Worm (Caenorhabditis elegans): Measurements from ENCODE around the gene T24C4.2.
A peak's percentile ranks its signal among the peaks of the same experiment; 100 is the strongest.

Gene T24C4.2

ce11 chrIII:873432-873831, 3.7 kb upstream of the T24C4.2 start, which contains the start of gene clc-19:
clc-19 (minus strand) TSS chrIII:873566.
- peak; percentile 88 for TF ChIP-seq fos-1 (tag; optimal IDR thresholded peaks at IDR 0.05)
- no peak for TF ChIP-seq ztf-1 (GFP tag; conservative IDR thresholded peaks at IDR 0.05)

ce11 chrIII:872373-872772, 2.6 kb upstream of the T24C4.2 start, which contains the start of the genes T24C4.3 and clc-20:
T24C4.3 (minus strand) TSS chrIII:872473.
clc-20 (plus strand) TSS chrIII:872583.
- TF ChIP-seq nhr-129 (tag; optimal IDR thresholded peaks at IDR 0.05) = no peak
- TF ChIP-seq F13H6.1 (tag; optimal IDR thresholded peaks at IDR 0.05) = no peak
- no peak for TF ChIP-seq ztf-11 (tag; optimal IDR thresholded peaks at IDR 0.05)
- TF ChIP-seq skn-1 (tag; optimal IDR thresholded peaks at IDR 0.05) = no peak
- TF ChIP-seq ceh-16 (tag; optimal IDR thresholded peaks at IDR 0.05) = no peak
- TF ChIP-seq elt-1 (tag; optimal IDR thresholded peaks at IDR 0.05) = no peak

- TF ChIP-seq ztf-11 (tag; optimal IDR thresholded peaks at IDR 0.05) (no peak), mdl-1 (tag; optimal IDR thresholded peaks at IDR 0.05) (no peak), nhr-23 (tag; optimal IDR thresholded peaks at IDR 0.05) (no peak), lin-11 (tag; optimal IDR thresholded peaks at IDR 0.05) (no peak), lsy-2 (tag; optimal IDR thresholded peaks at IDR 0.05) (no peak), ztf-4 (tag; optimal IDR thresholded peaks at IDR 0.05) (no peak), egl-27 (tag; optimal IDR thresholded peaks at IDR 0.05) (no peak), R02D3.7 (tag; optimal IDR thresholded peaks at IDR 0.05) (no peak), dmd-4 (tag; optimal IDR thresholded peaks at IDR 0.05) (no peak), skn-1 (tag; optimal IDR thresholded peaks at IDR 0.05) (no peak), ceh-16 (tag; optimal IDR thresholded peaks at IDR 0.05) (no peak), peb-1 (tag; optimal IDR thresholded peaks at IDR 0.05) (no peak), elt-3 (tag; optimal IDR thresholded peaks at IDR 0.05) (no peak), nhr-237 (tag; optimal IDR thresholded peaks at IDR 0.05) (no peak), ama-1 (optimal IDR thresholded peaks at IDR 0.05) (no peak), unc-55 (GFP tag; optimal IDR thresholded peaks at IDR 0.05) (no peak), nhr-12 (tag; optimal IDR thresholded peaks at IDR 0.05) (no peak), sma-9 (GFP tag; optimal IDR thresholded peaks at IDR 0.05) (no peak), sma-9 (tag; optimal IDR thresholded peaks at IDR 0.05) (no peak), nhr-6 (tag; optimal IDR thresholded peaks at IDR 0.05) (no peak), nhr-21 (tag; optimal IDR thresholded peaks at IDR 0.05) (no peak)
Observed at ce11 chrIII:870555-870954, 786 bp upstream of the T24C4.2 start.

- TF ChIP-seq R02D3.7 (tag; optimal IDR thresholded peaks at IDR 0.05) = no peak
- no peak for TF ChIP-seq nhr-10 (tag; optimal IDR thresholded peaks at IDR 0.05)
- no peak for TF ChIP-seq nhr-6 (tag; optimal IDR thresholded peaks at IDR 0.05)
- no peak for TF ChIP-seq lin-11 (tag; optimal IDR thresholded peaks at IDR 0.05)
- no peak for TF ChIP-seq ama-1 (optimal IDR thresholded peaks at IDR 0.05)
- no peak for TF ChIP-seq mdl-1 (tag; optimal IDR thresholded peaks at IDR 0.05)
- no peak for TF ChIP-seq C34F6.9 (tag; optimal IDR thresholded peaks at IDR 0.05)
- no peak for TF ChIP-seq sma-9 (GFP tag; optimal IDR thresholded peaks at IDR 0.05)
- no peak for TF ChIP-seq sma-9 (tag; optimal IDR thresholded peaks at IDR 0.05)
- no peak for TF ChIP-seq lsy-2 (tag; optimal IDR thresholded peaks at IDR 0.05)
- TF ChIP-seq mab-5 (tag; optimal IDR thresholded peaks at IDR 0.05) = no peak
- TF ChIP-seq elt-1 (tag; optimal IDR thresholded peaks at IDR 0.05) = no peak
- TF ChIP-seq lin-39 (tag; optimal IDR thresholded peaks at IDR 0.05) = no peak
- TF ChIP-seq F13H6.1 (tag; optimal IDR thresholded peaks at IDR 0.05) = no peak
- no peak for TF ChIP-seq egl-27 (tag; optimal IDR thresholded peaks at IDR 0.05)
- no peak for TF ChIP-seq blmp-1 (tag; optimal IDR thresholded peaks at IDR 0.05; ENCODE audit: insufficient read depth)
- TF ChIP-seq ceh-82 (tag; optimal IDR thresholded peaks at IDR 0.05) = no peak
- TF ChIP-seq ztf-1 (GFP tag; conservative IDR thresholded peaks at IDR 0.05) = no peak
- TF ChIP-seq ceh-16 (tag; optimal IDR thresholded peaks at IDR 0.05) = no peak
- TF ChIP-seq unc-62 (GFP tag; optimal IDR thresholded peaks at IDR 0.05) = no peak
Observed at ce11 chrIII:868866-869265, 903 bp downstream of the T24C4.2 start.

ce11 chrIII:861819-862356, 7.9 kb downstream of the T24C4.2 start, which contains the start of gene arx-4:
arx-4 (plus strand) TSS chrIII:862306.
- no peak for TF ChIP-seq peb-1 (tag; optimal IDR thresholded peaks at IDR 0.05)
- peak; percentile 55 for TF ChIP-seq fos-1 (tag; optimal IDR thresholded peaks at IDR 0.05)
- peak; percentile 29 for TF ChIP-seq C34F6.9 (tag; optimal IDR thresholded peaks at IDR 0.05)
- TF ChIP-seq unc-55 (GFP tag; optimal IDR thresholded peaks at IDR 0.05) = peak; percentile 39
- TF ChIP-seq mab-5 (tag; optimal IDR thresholded peaks at IDR 0.05) = no peak
- no peak for TF ChIP-seq alr-1 (tag; optimal IDR thresholded peaks at IDR 0.05)
- no peak for TF ChIP-seq nhr-12 (tag; optimal IDR thresholded peaks at IDR 0.05)
- no peak for TF ChIP-seq egl-27 (tag; optimal IDR thresholded peaks at IDR 0.05)
- no peak for TF ChIP-seq unc-39 (tag; optimal IDR thresholded peaks at IDR 0.05)

All from whole organism, L2 larva.